Worm (Caenorhabditis elegans) whole organism, young adult: ENCODE results near the gene F13A2.10.

ENCODE experiments used
- F52B5.7 ChIP-seq: sonication (generic microtip); optimal IDR thresholded peaks from 2 replicates; lab custom pipeline; 2016; ENCODE audit warnings: mild to moderate bottlenecking, missing genetic modification characterization, missing compliant biosample characterization
- K12H6.12 ChIP-seq: fragments of 200-800 bp; sonication (Bioruptor generic); optimal IDR thresholded peaks from 2 replicates; lab custom pipeline; 2018; ENCODE audit warnings: mild to moderate bottlenecking, missing genetic modification characterization, missing compliant biosample characterization
- ama-1 ChIP-seq, 3 experiments: fragments of 150-350 bp in 1 of 3; sonication (generic microtip) in 2 of 3; optimal IDR thresholded peaks; 2 replicates each; lab custom pipeline; 2014 to 2018; ENCODE audit warnings: missing biosample characterization in 2 of 3, missing genetic modification characterization in 2 of 3, missing genetic modification reagents in 2 of 3
- aptf-2 ChIP-seq: fragments of 200-800 bp; sonication (Bioruptor generic); conservative IDR thresholded peaks from 2 replicates; pipeline ENCODE4 v1.3.6; 2022; ENCODE audit warnings: missing genetic modification reagents, missing genetic modification characterization, missing compliant biosample characterization
- bed-2 ChIP-seq: fragments of 200-800 bp; sonication (Bioruptor generic); IDR thresholded peaks from 2 replicates; pipeline ENCODE4 v1.3.6; 2022; ENCODE audit warnings: missing genetic modification reagents, missing genetic modification characterization, missing compliant biosample characterization
- ccch-3 ChIP-seq: fragments of 200-800 bp; sonication (Bioruptor generic); optimal IDR thresholded peaks from 2 replicates; lab custom pipeline; 2018; ENCODE audit warnings: mild to moderate bottlenecking, missing genetic modification characterization, missing compliant biosample characterization
- ets-4 ChIP-seq: fragments of 200-800 bp; sonication (Bioruptor generic); optimal IDR thresholded peaks from 2 replicates; lab custom pipeline; 2018; ENCODE audit warnings: mild to moderate bottlenecking, missing genetic modification characterization, missing compliant biosample characterization
- lin-35 ChIP-seq, 3 experiments: fragments of 150-350 bp in 2 of 3; sonication (generic microtip) in 1 of 3; optimal IDR thresholded peaks; 2 replicates each; lab custom pipeline; 2014 to 2018; ENCODE audit warnings: missing biosample characterization in 3 of 3, missing genetic modification characterization in 3 of 3, missing genetic modification reagents in 3 of 3
- nfya-1 ChIP-seq: sonication (generic microtip); optimal IDR thresholded peaks from 2 replicates; lab custom pipeline; 2017; ENCODE audit warnings: antibody characterized with exemption, missing compliant biosample characterization, missing genetic modification characterization, borderline replicate concordance; ENCODE audit not compliant: insufficient read depth
- nhr-120 ChIP-seq: fragments of 200-800 bp; sonication (Bioruptor generic); IDR thresholded peaks from 2 replicates; pipeline ENCODE4 v1.3.6; 2022; ENCODE audit warnings: missing genetic modification characterization, missing compliant biosample characterization
- nhr-179 ChIP-seq: sonication (generic microtip); optimal IDR thresholded peaks from 2 replicates; lab custom pipeline; 2016; ENCODE audit warnings: mild to moderate bottlenecking, missing genetic modification characterization, missing compliant biosample characterization
- repo-1 ChIP-seq: sonication (generic microtip); optimal IDR thresholded peaks from 2 replicates; lab custom pipeline; 2017; ENCODE audit warnings: mild to moderate bottlenecking, missing genetic modification characterization, missing compliant biosample characterization
- sptf-2 ChIP-seq: fragments of 200-800 bp; sonication (Bioruptor generic); optimal IDR thresholded peaks from 2 replicates; lab custom pipeline; 2018; ENCODE audit warnings: mild to moderate bottlenecking, missing genetic modification characterization, missing compliant biosample characterization
- unc-62 ChIP-seq: fragments of 150-350 bp; optimal IDR thresholded peaks from 2 replicates; lab custom pipeline; 2014; ENCODE audit warnings: missing biosample characterization, missing genetic modification reagents, missing genetic modification characterization

DNA sequence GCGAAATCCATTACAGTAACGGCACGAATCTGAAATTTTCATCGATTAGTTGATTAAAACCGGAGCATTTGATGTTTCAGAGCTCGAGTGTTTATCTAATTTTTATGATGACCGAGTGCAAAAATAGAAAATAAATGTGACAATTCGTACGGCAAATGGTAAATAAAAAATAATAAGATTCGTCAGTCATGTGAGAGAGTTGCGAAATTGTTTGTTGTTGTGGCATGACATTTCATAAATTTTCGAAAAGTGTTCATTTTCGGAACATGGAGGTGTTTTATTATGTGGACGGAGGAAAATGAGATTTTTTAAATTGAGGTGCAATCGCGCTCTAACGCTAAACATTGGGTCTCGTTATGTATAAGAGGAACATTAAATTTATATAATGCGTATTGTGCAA is 44.3 kb downstream of the F13A2.10 start:
- no peak for TF ChIP-seq ets-4
- no peak for TF ChIP-seq lin-35 (GFP tag; optimal IDR thresholded peaks at IDR 0.05; lab: Kevin White, UChicago)
- TF ChIP-seq aptf-2 (GFP tag; lab: Robert Waterston, UW), result no peak
- TF ChIP-seq ama-1 (optimal IDR thresholded peaks at IDR 0.05; lab: Kevin White, UChicago), result no peak
- TF ChIP-seq ama-1 (GFP tag; optimal IDR thresholded peaks at IDR 0.05; lab: Kevin White, UChicago), result no peak
- no peak for TF ChIP-seq unc-62 (GFP tag; lab: Kevin White, UChicago)
- TF ChIP-seq sptf-2, result no peak
- no peak for TF ChIP-seq ccch-3 (GFP tag; lab: Kevin White, UChicago)
- no peak for TF ChIP-seq repo-1
- TF ChIP-seq K12H6.12 (tag; lab: Kevin White, UChicago), result no peak
- no peak for TF ChIP-seq nfya-1 (tag; lab: Kevin White, UChicago)
- no peak for TF ChIP-seq bed-2
- TF ChIP-seq nhr-179, result no peak
- no peak for TF ChIP-seq nhr-120 (GFP tag; lab: Robert Waterston, UW)
- TF ChIP-seq F52B5.7 (tag; lab: Kevin White, UChicago), result no peak
